Worm (Caenorhabditis elegans) whole organism, L3 larva: ENCODE results near the gene M163.7.

Experiments
- R02D3.7 ChIP-seq: fragments of 150-350 bp; optimal IDR thresholded peaks from 2 replicates; lab custom pipeline; 2014; ENCODE audit warnings: missing biosample characterization, missing genetic modification characterization
- ZK546.5 ChIP-seq: sonication (generic microtip); optimal IDR thresholded peaks from 2 replicates; lab custom pipeline; 2017; ENCODE audit warnings: missing biosample characterization, missing genetic modification characterization
- aly-2 ChIP-seq: fragments of 150-350 bp; optimal IDR thresholded peaks from 2 replicates; lab custom pipeline; 2014; ENCODE audit warnings: missing biosample characterization, missing genetic modification characterization
- ama-1 ChIP-seq: fragments of 150-350 bp; optimal IDR thresholded peaks from 2 replicates; lab custom pipeline; 2018
- ceh-28 ChIP-seq: fragments of 150-350 bp; optimal IDR thresholded peaks from 2 replicates; lab custom pipeline; 2014; ENCODE audit warnings: missing biosample characterization, missing genetic modification reagents, missing genetic modification characterization
- ceh-82 ChIP-seq: fragments of 150-350 bp; optimal IDR thresholded peaks from 2 replicates; lab custom pipeline; 2014; ENCODE audit warnings: missing biosample characterization, missing genetic modification characterization
- ceh-9 ChIP-seq: sonication (generic microtip); optimal IDR thresholded peaks from 2 replicates; lab custom pipeline; 2018; ENCODE audit warnings: missing biosample characterization, missing genetic modification characterization
- daf-12 ChIP-seq: fragments of 150-350 bp; optimal IDR thresholded peaks from 2 replicates; lab custom pipeline; 2014; ENCODE audit warnings: missing biosample characterization, missing genetic modification reagents, missing genetic modification characterization
- egl-27 ChIP-seq: sonication (generic microtip); optimal IDR thresholded peaks from 4 replicates; lab custom pipeline; 2017; ENCODE audit warnings: missing biosample characterization, missing genetic modification reagents, missing genetic modification characterization
- elt-1 ChIP-seq: fragments of 150-350 bp; optimal IDR thresholded peaks from 2 replicates; lab custom pipeline; 2014; ENCODE audit warnings: missing biosample characterization, missing genetic modification characterization
- elt-2 ChIP-seq: sonication (generic microtip); optimal IDR thresholded peaks from 2 replicates; lab custom pipeline; 2016; ENCODE audit warnings: missing genetic modification reagents, mild to moderate bottlenecking, missing genetic modification characterization, missing compliant biosample characterization
- elt-3 ChIP-seq, 3 experiments: fragments of 150-350 bp in 1 of 3; sonication (generic microtip) in 2 of 3; optimal IDR thresholded peaks; 2 replicates in 2 of 3; 4 replicates in 1 of 3; lab custom pipeline; 2014 to 2017; ENCODE audit warnings: missing biosample characterization in 3 of 3, missing genetic modification characterization in 3 of 3
- eor-1 ChIP-seq, 2 experiments: fragments of 150-350 bp; optimal IDR thresholded peaks; 2 replicates each; lab custom pipeline; 2014 to 2018; ENCODE audit warnings: missing biosample characterization in 2 of 2, missing genetic modification characterization in 2 of 2
- fkh-10 ChIP-seq: sonication (generic microtip); optimal IDR thresholded peaks from 2 replicates; lab custom pipeline; 2017; ENCODE audit warnings: missing biosample characterization, missing genetic modification reagents, missing genetic modification characterization
- fkh-2 ChIP-seq: fragments of 150-350 bp; optimal IDR thresholded peaks from 2 replicates; lab custom pipeline; 2014; ENCODE audit warnings: missing biosample characterization, missing genetic modification reagents, missing genetic modification characterization
- fos-1 ChIP-seq: fragments of 150-350 bp; optimal IDR thresholded peaks from 2 replicates; lab custom pipeline; 2014; ENCODE audit warnings: missing biosample characterization, missing genetic modification characterization
- hmg-11 ChIP-seq: sonication (generic microtip); optimal IDR thresholded peaks from 2 replicates; lab custom pipeline; 2016; ENCODE audit warnings: missing genetic modification characterization, missing compliant biosample characterization
- jun-1 ChIP-seq: fragments of 150-350 bp; optimal IDR thresholded peaks from 2 replicates; lab custom pipeline; 2014; ENCODE audit warnings: missing biosample characterization, missing genetic modification reagents, missing genetic modification characterization
- lin-15B ChIP-seq: fragments of 150-350 bp; optimal IDR thresholded peaks from 2 replicates; lab custom pipeline; 2014; ENCODE audit warnings: missing biosample characterization, missing genetic modification characterization
- lin-39 ChIP-seq: fragments of 150-350 bp; optimal IDR thresholded peaks from 2 replicates; lab custom pipeline; 2018; ENCODE audit warnings: missing biosample characterization, missing genetic modification reagents, missing genetic modification characterization
- mdl-1 ChIP-seq: fragments of 150-350 bp; optimal IDR thresholded peaks from 2 replicates; lab custom pipeline; 2014; ENCODE audit warnings: missing biosample characterization, missing genetic modification characterization
- mml-1 ChIP-seq: fragments of 150-350 bp; sonication (generic microtip); optimal IDR thresholded peaks from 3 replicates; lab custom pipeline; 2014; ENCODE audit warnings: missing biosample characterization, missing genetic modification characterization
- nfya-1 ChIP-seq: sonication (generic microtip); optimal IDR thresholded peaks from 2 replicates; lab custom pipeline; 2017; ENCODE audit warnings: missing genetic modification characterization, mild to moderate bottlenecking, missing compliant biosample characterization, antibody characterized with exemption, moderate library complexity; ENCODE audit not compliant: insufficient read depth
- nhr-11 ChIP-seq: fragments of 150-350 bp; optimal IDR thresholded peaks from 2 replicates; lab custom pipeline; 2014; ENCODE audit warnings: missing biosample characterization, missing genetic modification characterization
- nhr-12 ChIP-seq: fragments of 150-350 bp; optimal IDR thresholded peaks from 2 replicates; lab custom pipeline; 2014; ENCODE audit warnings: missing biosample characterization, missing genetic modification characterization
- nhr-237 ChIP-seq: fragments of 150-350 bp; optimal IDR thresholded peaks from 2 replicates; lab custom pipeline; 2014; ENCODE audit warnings: missing biosample characterization, missing genetic modification characterization
- nhr-28 ChIP-seq: fragments of 150-350 bp; optimal IDR thresholded peaks from 2 replicates; lab custom pipeline; 2014; ENCODE audit warnings: missing biosample characterization, missing genetic modification characterization
- nhr-43 ChIP-seq: sonication (generic microtip); optimal IDR thresholded peaks from 2 replicates; lab custom pipeline; 2016; ENCODE audit warnings: mild to moderate bottlenecking, missing genetic modification characterization, missing compliant biosample characterization; ENCODE audit not compliant: poor library complexity, severe bottlenecking
- nhr-67 ChIP-seq: fragments of 150-350 bp; optimal IDR thresholded peaks from 2 replicates; lab custom pipeline; 2014; ENCODE audit warnings: missing biosample characterization, missing genetic modification characterization
- nhr-77 ChIP-seq: fragments of 150-350 bp; optimal IDR thresholded peaks from 2 replicates; lab custom pipeline; 2014; ENCODE audit warnings: missing biosample characterization, missing genetic modification characterization
- pqm-1 ChIP-seq: fragments of 150-350 bp; optimal IDR thresholded peaks from 2 replicates; lab custom pipeline; 2017; ENCODE audit warnings: missing biosample characterization, missing genetic modification characterization, inconsistent platforms
- snpc-4 ChIP-seq: fragments of 150-350 bp; optimal IDR thresholded peaks from 2 replicates; lab custom pipeline; 2014; ENCODE audit warnings: missing biosample characterization, missing genetic modification characterization
- tbx-2 ChIP-seq: sonication (generic microtip); optimal IDR thresholded peaks from 2 replicates; lab custom pipeline; 2016; ENCODE audit warnings: mild to moderate bottlenecking, missing genetic modification characterization, missing compliant biosample characterization
- zag-1 ChIP-seq: fragments of 150-350 bp; optimal IDR thresholded peaks from 2 replicates; lab custom pipeline; 2014; ENCODE audit warnings: missing biosample characterization, missing genetic modification characterization
- ztf-11 ChIP-seq: fragments of 150-350 bp; optimal IDR thresholded peaks from 2 replicates; lab custom pipeline; 2014; ENCODE audit warnings: missing biosample characterization, missing genetic modification characterization
- ztf-4 ChIP-seq: fragments of 150-350 bp; optimal IDR thresholded peaks from 2 replicates; lab custom pipeline; 2014; ENCODE audit warnings: missing biosample characterization, missing genetic modification characterization

Gene M163.7

DNA sequence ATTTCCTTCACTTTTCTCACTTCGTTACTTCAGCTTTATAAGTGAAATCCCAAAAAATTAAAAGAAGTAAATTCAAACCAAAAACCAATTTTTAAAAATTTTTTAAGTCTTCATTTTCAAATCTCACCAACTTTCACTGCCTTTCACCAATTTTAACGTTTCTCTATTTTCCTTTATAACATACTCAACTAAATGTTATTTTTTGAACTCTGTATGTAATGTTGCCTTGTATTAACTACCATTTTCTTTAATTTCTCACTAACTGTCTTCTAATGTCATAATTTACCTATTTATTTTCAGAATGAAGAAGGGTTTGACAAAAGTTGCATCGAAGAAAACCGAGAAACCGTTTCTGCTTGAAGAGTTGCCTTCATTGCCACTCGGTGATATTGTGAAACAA is 19.9 kb upstream of the M163.7 start, which contains the start of gene F23D12.4:
Gene F23D12.4, plus strand, starts transcription at position 301 of the 400 bp plus-strand sequence.
- TF ChIP-seq nhr-28 (tag; lab: Kevin White, UChicago), result no peak
- TF ChIP-seq mml-1 (tag; lab: Kevin White, UChicago), result no peak
- no peak for TF ChIP-seq nhr-12 (tag; lab: Kevin White, UChicago)
- TF ChIP-seq nhr-43 (tag; lab: Kevin White, UChicago), result no peak
- TF ChIP-seq ztf-4, result no peak
- TF ChIP-seq elt-3 (tag; optimal IDR thresholded peaks at IDR 0.05; lab: Kevin White, UChicago), result no peak
- TF ChIP-seq mdl-1 (tag; lab: Kevin White, UChicago), result no peak
- no peak for TF ChIP-seq hmg-11 (tag; lab: Kevin White, UChicago)
- TF ChIP-seq fos-1, result no peak
- no peak for TF ChIP-seq fkh-2 (tag; lab: Kevin White, UChicago)
- TF ChIP-seq elt-1 (tag; lab: Kevin White, UChicago), result no peak
- no peak for TF ChIP-seq daf-12 (tag; lab: Kevin White, UChicago)
- no peak for TF ChIP-seq nfya-1 (tag; lab: Kevin White, UChicago)
- TF ChIP-seq ceh-28 (tag; lab: Kevin White, UChicago), result no peak
- no peak for TF ChIP-seq pqm-1 (tag; lab: Kevin White, UChicago)
- TF ChIP-seq, all 47 proteins: peak for 0

DNA sequence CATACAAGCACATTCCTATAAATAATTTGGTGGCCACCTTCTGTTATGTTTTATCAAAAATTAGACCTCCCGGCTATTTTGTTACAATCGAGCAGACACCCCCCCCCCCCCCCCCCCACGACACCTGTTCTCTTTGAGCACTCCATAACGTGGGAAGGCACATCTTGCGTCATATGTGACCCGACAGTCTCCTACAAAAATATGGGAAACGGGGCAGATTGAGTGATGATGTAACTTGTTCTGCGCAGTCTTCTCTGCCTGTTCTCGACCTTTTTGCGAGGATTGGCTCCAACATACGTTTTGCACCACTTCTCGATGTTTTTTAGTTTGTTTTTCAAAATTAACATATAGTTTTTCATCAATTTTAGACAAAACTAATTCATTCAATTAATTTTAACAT is 17.1 kb upstream of the M163.7 start:
- TF ChIP-seq nhr-43 (tag; lab: Kevin White, UChicago), result no peak
- no peak for TF ChIP-seq nhr-77 (tag; lab: Kevin White, UChicago)
- no peak for TF ChIP-seq fkh-10
- TF ChIP-seq ztf-11 (tag; lab: Kevin White, UChicago), result no peak
- no peak for TF ChIP-seq nhr-12 (tag; lab: Kevin White, UChicago)
- TF ChIP-seq mml-1 (tag; lab: Kevin White, UChicago), result no peak
- TF ChIP-seq ceh-28 (tag; lab: Kevin White, UChicago), result no peak
- no peak for TF ChIP-seq egl-27 (tag; lab: Kevin White, UChicago)
- no peak for TF ChIP-seq ZK546.5 (tag; lab: Kevin White, UChicago)
- TF ChIP-seq nfya-1 (tag; lab: Kevin White, UChicago), result no peak
- no peak for TF ChIP-seq elt-2 (tag; lab: Kevin White, UChicago)
- TF ChIP-seq tbx-2 (tag; lab: Kevin White, UChicago), result no peak

DNA sequence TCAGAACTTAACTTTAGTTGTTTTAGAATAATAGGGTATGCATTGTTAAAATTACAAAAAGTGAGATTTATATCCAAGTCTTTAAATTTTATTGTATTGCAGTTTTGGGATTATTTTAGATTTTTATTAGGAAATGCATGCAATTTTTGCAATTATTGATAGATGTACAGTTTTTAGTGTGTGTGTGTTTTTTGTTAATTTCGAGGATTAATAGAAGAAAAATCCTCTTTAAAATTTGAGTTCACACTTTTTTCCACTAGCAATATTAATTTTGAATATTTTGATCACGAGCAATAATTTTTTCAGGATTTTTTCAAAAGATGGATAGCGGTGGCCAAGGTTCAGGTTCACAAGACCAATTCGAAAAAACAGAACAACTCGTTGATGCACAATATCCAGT is 16.7 kb upstream of the M163.7 start, which contains the start of gene jmjd-3.2:
Gene jmjd-3.2, plus strand, starts transcription at position 301 of the 400 bp plus-strand sequence.
- TF ChIP-seq fos-1 (no peak), lin-15B (tag; lab: Kevin White, UChicago) (no peak), ceh-28 (tag; lab: Kevin White, UChicago) (no peak), jun-1 (no peak), mdl-1 (tag; lab: Kevin White, UChicago) (no peak), ama-1 (lab: Kevin White, UChicago) (no peak), R02D3.7 (tag; lab: Kevin White, UChicago) (no peak), ZK546.5 (tag; lab: Kevin White, UChicago) (no peak), ceh-9 (tag; lab: Kevin White, UChicago) (no peak), eor-1 (tag; optimal IDR thresholded peaks at IDR 0.05; lab: Kevin White, UChicago) (no peak), fkh-2 (tag; lab: Kevin White, UChicago) (no peak)

DNA sequence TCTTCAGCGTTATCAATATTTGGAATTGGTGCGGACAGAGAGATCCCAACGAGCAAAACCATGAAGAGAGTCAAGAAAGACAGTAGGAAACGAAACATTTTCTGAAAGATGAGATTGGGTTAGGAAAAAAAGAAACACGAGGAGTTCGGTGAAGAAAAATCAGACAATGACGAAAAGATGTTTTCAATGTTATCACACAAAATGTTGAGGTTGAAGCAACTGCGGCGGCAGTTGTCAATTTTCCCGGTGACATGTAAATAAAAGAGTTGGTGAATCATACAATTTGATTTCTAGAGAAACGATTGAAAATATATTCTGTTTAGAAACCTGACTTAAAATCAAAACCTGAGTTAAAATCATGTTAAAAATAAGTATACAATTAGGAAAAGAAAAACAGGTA is 10.9 kb upstream of the M163.7 start, which contains the start of gene F23D12.7:
Gene F23D12.7, minus strand, starts transcription at position 101 of the 400 bp plus-strand sequence.
- TF ChIP-seq nhr-67 (tag; lab: Kevin White, UChicago) (no peak), nfya-1 (tag; lab: Kevin White, UChicago) (no peak)

DNA sequence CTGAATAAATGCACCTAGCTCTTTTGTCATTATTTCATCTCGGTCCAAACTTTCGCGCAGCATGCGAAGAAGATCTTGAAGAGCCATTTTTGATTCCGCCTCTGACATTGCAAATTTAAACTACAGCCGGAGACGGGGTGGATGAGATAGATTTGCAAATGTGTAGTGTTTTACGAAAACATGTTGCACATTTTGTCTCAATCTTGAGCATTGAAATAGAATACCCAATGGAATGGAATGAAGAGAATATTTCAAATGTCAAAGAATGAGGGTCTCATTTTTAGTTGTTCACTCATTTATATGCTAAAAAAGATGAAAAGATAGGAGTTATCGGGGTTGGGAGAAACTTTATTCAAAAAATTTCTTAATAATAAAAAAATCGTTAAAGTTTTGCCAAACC is 9.2 kb upstream of the M163.7 start, which contains the start of gene Y66C5A.1:
Gene Y66C5A.1, minus strand, starts transcription at position 101 of the 400 bp plus-strand sequence.
- no peak for TF ChIP-seq egl-27 (tag; lab: Kevin White, UChicago)
- no peak for TF ChIP-seq elt-1 (tag; lab: Kevin White, UChicago)
- TF ChIP-seq fkh-2 (tag; lab: Kevin White, UChicago), result no peak

DNA sequence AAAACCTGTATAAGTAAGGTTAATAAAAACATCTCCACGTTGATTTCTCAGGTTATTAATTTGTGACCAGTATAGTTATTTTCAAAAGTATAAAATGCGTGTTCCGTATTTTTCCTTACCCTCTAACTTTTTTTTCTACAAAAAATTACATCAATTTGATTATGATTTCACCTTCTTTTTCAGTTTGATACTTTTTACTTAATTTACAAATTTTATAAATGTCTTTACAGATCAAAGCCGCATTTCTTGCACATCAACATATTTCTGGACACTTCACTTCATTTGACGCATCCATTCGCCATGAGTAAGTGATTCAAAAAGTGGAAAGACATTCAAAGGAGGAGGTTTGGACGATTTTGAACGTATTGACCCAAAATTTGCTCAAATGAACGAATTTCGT is 4.2 kb upstream of the M163.7 start, which contains the start of gene Y66C5A.2:
Gene Y66C5A.2, plus strand, starts transcription at position 301 of the 400 bp plus-strand sequence.
- TF ChIP-seq aly-2 (tag; lab: Kevin White, UChicago), result no peak
- no peak for TF ChIP-seq lin-39 (tag; lab: Kevin White, UChicago)
- TF ChIP-seq snpc-4 (tag; lab: Kevin White, UChicago), result no peak
- TF ChIP-seq zag-1, result no peak
- TF ChIP-seq ceh-28 (tag; lab: Kevin White, UChicago), result no peak
- TF ChIP-seq mdl-1 (tag; lab: Kevin White, UChicago), result no peak
- TF ChIP-seq nhr-237 (tag; lab: Kevin White, UChicago), result no peak
- no peak for TF ChIP-seq nhr-28 (tag; lab: Kevin White, UChicago)
- TF ChIP-seq ceh-82 (tag; lab: Kevin White, UChicago), result no peak
- TF ChIP-seq lin-15B (tag; lab: Kevin White, UChicago), result no peak
- no peak for TF ChIP-seq eor-1 (tag; optimal IDR thresholded peaks at IDR 0.05; lab: Kevin White, UChicago)
- TF ChIP-seq fkh-10, result no peak
- TF ChIP-seq hmg-11 (tag; lab: Kevin White, UChicago), result no peak
- no peak for TF ChIP-seq nhr-67 (tag; lab: Kevin White, UChicago)
- no peak for TF ChIP-seq nhr-11 (tag; lab: Kevin White, UChicago)
- no peak for TF ChIP-seq fkh-2 (tag; lab: Kevin White, UChicago)
- no peak for TF ChIP-seq mml-1 (tag; lab: Kevin White, UChicago)
- no peak for TF ChIP-seq elt-3 (tag; optimal IDR thresholded peaks at IDR 0.05; lab: Kevin White, UChicago)
